Worm (Caenorhabditis elegans) whole organism, late embryonic: Measurements from ENCODE around the gene B0546.3.

ENCODE experiments used
- C08G9.2 ChIP-seq: sonication (generic microtip); optimal IDR thresholded peaks from 2 replicates; lab custom pipeline; 2016; ENCODE audit warnings: mild to moderate bottlenecking, missing genetic modification characterization, moderate library complexity, missing compliant biosample characterization
- C38D4.7 ChIP-seq: fragments of 200-800 bp; sonication (Bioruptor generic); optimal IDR thresholded peaks from 2 replicates; lab custom pipeline; 2018; ENCODE audit warnings: mild to moderate bottlenecking, missing genetic modification characterization, moderate library complexity, missing compliant biosample characterization
- F13H6.1 ChIP-seq: sonication (generic microtip); optimal IDR thresholded peaks from 2 replicates; lab custom pipeline; 2016; ENCODE audit warnings: missing genetic modification characterization, missing compliant biosample characterization
- K02D7.2 ChIP-seq: sonication (generic microtip); optimal IDR thresholded peaks from 2 replicates; lab custom pipeline; 2017; ENCODE audit warnings: mild to moderate bottlenecking, missing genetic modification characterization, missing compliant biosample characterization
- K09A11.1 ChIP-seq: sonication (generic microtip); optimal IDR thresholded peaks from 2 replicates; lab custom pipeline; 2017; ENCODE audit warnings: antibody characterized with exemption, mild to moderate bottlenecking, missing genetic modification characterization, missing compliant biosample characterization; ENCODE audit not compliant: insufficient read depth
- Y22D7AL.16 ChIP-seq: sonication (generic microtip); optimal IDR thresholded peaks from 2 replicates; lab custom pipeline; 2016; ENCODE audit warnings: missing genetic modification characterization, missing compliant biosample characterization
- ahr-1 ChIP-seq: sonication (generic microtip); optimal IDR thresholded peaks from 2 replicates; lab custom pipeline; 2016; ENCODE audit warnings: missing genetic modification characterization, missing compliant biosample characterization
- ama-1 ChIP-seq: fragments of 150-350 bp; optimal IDR thresholded peaks from 2 replicates; lab custom pipeline; 2014
- ceh-14 ChIP-seq: sonication (generic microtip); optimal IDR thresholded peaks from 2 replicates; lab custom pipeline; 2016; ENCODE audit warnings: missing genotype, missing genetic modification characterization, missing compliant biosample characterization
- ceh-18 ChIP-seq: sonication (generic microtip); optimal IDR thresholded peaks from 2 replicates; lab custom pipeline; 2016; ENCODE audit warnings: missing genetic modification characterization, missing compliant biosample characterization
- ceh-19 ChIP-seq: fragments of 200-800 bp; sonication (Bioruptor generic); optimal IDR thresholded peaks from 2 replicates; lab custom pipeline; 2018; ENCODE audit warnings: mild to moderate bottlenecking, missing genetic modification characterization, missing compliant biosample characterization
- ceh-2 ChIP-seq: sonication (generic microtip); optimal IDR thresholded peaks from 2 replicates; lab custom pipeline; 2016; ENCODE audit warnings: missing genotype, missing genetic modification characterization, missing compliant biosample characterization
- ceh-22 ChIP-seq: sonication (generic microtip); optimal IDR thresholded peaks from 2 replicates; lab custom pipeline; 2017; ENCODE audit warnings: missing biosample characterization, missing genetic modification characterization
- ceh-24 ChIP-seq: sonication (generic microtip); optimal IDR thresholded peaks from 2 replicates; lab custom pipeline; 2016; ENCODE audit warnings: mild to moderate bottlenecking, missing genetic modification characterization, missing compliant biosample characterization
- ceh-30 ChIP-seq: fragments of 150-350 bp; optimal IDR thresholded peaks from 2 replicates; lab custom pipeline; 2014; ENCODE audit warnings: missing biosample characterization, missing genetic modification characterization
- ceh-31 ChIP-seq: sonication (generic microtip); optimal IDR thresholded peaks from 2 replicates; lab custom pipeline; 2016; ENCODE audit warnings: missing genetic modification characterization, missing compliant biosample characterization
- ceh-34 ChIP-seq: sonication (generic microtip); optimal IDR thresholded peaks from 2 replicates; lab custom pipeline; 2016; ENCODE audit warnings: mild to moderate bottlenecking, missing genetic modification characterization, missing compliant biosample characterization
- ceh-48 ChIP-seq: sonication (generic microtip); optimal IDR thresholded peaks from 2 replicates; lab custom pipeline; 2016; ENCODE audit warnings: missing genetic modification characterization, inconsistent platforms, missing compliant biosample characterization
- ceh-9 ChIP-seq: sonication (generic microtip); optimal IDR thresholded peaks from 2 replicates; lab custom pipeline; 2016; ENCODE audit warnings: mild to moderate bottlenecking, missing genetic modification characterization, inconsistent platforms, missing compliant biosample characterization
- che-1 ChIP-seq: sonication (generic microtip); optimal IDR thresholded peaks from 2 replicates; lab custom pipeline; 2016; ENCODE audit warnings: mild to moderate bottlenecking, missing genetic modification characterization, missing compliant biosample characterization
- dmd-4 ChIP-seq: sonication (generic microtip); optimal IDR thresholded peaks from 2 replicates; lab custom pipeline; 2016; ENCODE audit warnings: borderline replicate concordance, missing genetic modification characterization, missing compliant biosample characterization
- elt-2 ChIP-seq: sonication (generic microtip); optimal IDR thresholded peaks from 2 replicates; lab custom pipeline; 2016; ENCODE audit warnings: missing genetic modification reagents, missing genetic modification characterization, missing compliant biosample characterization
- elt-4 ChIP-seq: sonication (generic microtip); optimal IDR thresholded peaks from 2 replicates; lab custom pipeline; 2016; ENCODE audit warnings: missing genetic modification characterization, missing compliant biosample characterization
- ets-4 ChIP-seq: sonication (generic microtip); optimal IDR thresholded peaks from 2 replicates; lab custom pipeline; 2016; ENCODE audit warnings: missing genetic modification characterization, missing compliant biosample characterization
- eyg-1 ChIP-seq: sonication (generic microtip); optimal IDR thresholded peaks from 2 replicates; lab custom pipeline; 2016; ENCODE audit warnings: missing genotype, missing genetic modification characterization, missing compliant biosample characterization
- fkh-10 ChIP-seq: fragments of 150-350 bp; optimal IDR thresholded peaks from 2 replicates; lab custom pipeline; 2014; ENCODE audit warnings: missing biosample characterization, missing genetic modification reagents, missing genetic modification characterization
- fkh-6 ChIP-seq: sonication (generic microtip); optimal IDR thresholded peaks from 2 replicates; lab custom pipeline; 2016; ENCODE audit warnings: missing genetic modification characterization, missing compliant biosample characterization
- gmeb-2 ChIP-seq: sonication (generic microtip); optimal IDR thresholded peaks from 2 replicates; lab custom pipeline; 2016; ENCODE audit warnings: missing genetic modification characterization, inconsistent platforms, missing compliant biosample characterization
- hlh-15 ChIP-seq: sonication (generic microtip); optimal IDR thresholded peaks from 2 replicates; lab custom pipeline; 2016; ENCODE audit warnings: missing genetic modification characterization, missing compliant biosample characterization
- hlh-6 ChIP-seq: sonication (generic microtip); optimal IDR thresholded peaks from 2 replicates; lab custom pipeline; 2016; ENCODE audit warnings: missing genotype, missing genetic modification characterization, missing compliant biosample characterization
- hlh-8 ChIP-seq: sonication (generic microtip); optimal IDR thresholded peaks from 2 replicates; lab custom pipeline; 2016; ENCODE audit warnings: missing genotype, missing genetic modification characterization, missing compliant biosample characterization
- lim-6 ChIP-seq: sonication (generic microtip); optimal IDR thresholded peaks from 2 replicates; lab custom pipeline; 2016; ENCODE audit warnings: missing genetic modification characterization, missing compliant biosample characterization
- lin-11 ChIP-seq: fragments of 200-800 bp; sonication (Bioruptor generic); optimal IDR thresholded peaks from 2 replicates; lab custom pipeline; 2018; ENCODE audit warnings: mild to moderate bottlenecking, missing genetic modification characterization, missing compliant biosample characterization
- madf-2 ChIP-seq: sonication (generic microtip); optimal IDR thresholded peaks from 2 replicates; lab custom pipeline; 2017; ENCODE audit warnings: missing genetic modification characterization, missing compliant biosample characterization
- nfya-1 ChIP-seq: sonication (generic microtip); optimal IDR thresholded peaks from 2 replicates; lab custom pipeline; 2017; ENCODE audit warnings: missing genetic modification characterization, mild to moderate bottlenecking, missing compliant biosample characterization, antibody characterized with exemption, moderate library complexity
- nhr-11 ChIP-seq: fragments of 150-350 bp; optimal IDR thresholded peaks from 2 replicates; lab custom pipeline; 2014; ENCODE audit warnings: missing biosample characterization, missing genetic modification characterization
- nhr-232 ChIP-seq: sonication (generic microtip); optimal IDR thresholded peaks from 2 replicates; lab custom pipeline; 2016; ENCODE audit warnings: missing genetic modification characterization, missing compliant biosample characterization
- npax-4 ChIP-seq: sonication (generic microtip); optimal IDR thresholded peaks from 2 replicates; lab custom pipeline; 2016; ENCODE audit warnings: missing genetic modification characterization, missing compliant biosample characterization
- odd-2 ChIP-seq: sonication (generic microtip); optimal IDR thresholded peaks from 2 replicates; lab custom pipeline; 2017; ENCODE audit warnings: antibody characterized with exemption, mild to moderate bottlenecking, missing genetic modification characterization, missing compliant biosample characterization
- pax-1 ChIP-seq: fragments of 150-350 bp; optimal IDR thresholded peaks from 2 replicates; lab custom pipeline; 2014; ENCODE audit warnings: missing biosample characterization, missing genetic modification characterization
- pha-2 ChIP-seq: sonication (generic microtip); optimal IDR thresholded peaks from 2 replicates; lab custom pipeline; 2017; ENCODE audit warnings: mild to moderate bottlenecking, missing genetic modification characterization, missing compliant biosample characterization
- pha-4 ChIP-seq: fragments of 150-350 bp; optimal IDR thresholded peaks from 2 replicates; lab custom pipeline; 2018; ENCODE audit warnings: missing biosample characterization, missing genetic modification reagents, missing genetic modification characterization
- pqm-1 ChIP-seq: sonication (generic microtip); optimal IDR thresholded peaks from 2 replicates; lab custom pipeline; 2016; ENCODE audit warnings: missing genetic modification characterization, missing compliant biosample characterization
- ref-2 ChIP-seq: sonication (generic microtip); optimal IDR thresholded peaks from 2 replicates; lab custom pipeline; 2016; ENCODE audit warnings: missing genetic modification characterization, missing compliant biosample characterization
- rnt-1 ChIP-seq: sonication (generic microtip); optimal IDR thresholded peaks from 2 replicates; lab custom pipeline; 2016; ENCODE audit warnings: missing genetic modification characterization, missing compliant biosample characterization
- sdc-2 ChIP-seq: sonication (generic microtip); optimal IDR thresholded peaks from 2 replicates; lab custom pipeline; 2016; ENCODE audit warnings: missing genotype, missing genetic modification characterization, missing compliant biosample characterization
- sox-2 ChIP-seq: fragments of 200-800 bp; sonication (Bioruptor generic); IDR thresholded peaks from 2 replicates; pipeline ENCODE4 v1.3.6; 2022; ENCODE audit warnings: missing genetic modification reagents, missing genetic modification characterization, missing compliant biosample characterization
- sox-4 ChIP-seq: sonication (generic microtip); optimal IDR thresholded peaks from 2 replicates; lab custom pipeline; 2017; ENCODE audit warnings: mild to moderate bottlenecking, missing genetic modification characterization, inconsistent platforms, missing compliant biosample characterization
- syd-9 ChIP-seq: sonication (generic microtip); optimal IDR thresholded peaks from 2 replicates; lab custom pipeline; 2016; ENCODE audit warnings: mild to moderate bottlenecking, missing genetic modification characterization, moderate library complexity, missing compliant biosample characterization
- tbx-2 ChIP-seq: sonication (generic microtip); optimal IDR thresholded peaks from 2 replicates; lab custom pipeline; 2016; ENCODE audit warnings: missing genetic modification characterization, missing compliant biosample characterization
- tbx-7 ChIP-seq: sonication (generic microtip); optimal IDR thresholded peaks from 2 replicates; lab custom pipeline; 2016; ENCODE audit warnings: missing genotype, missing genetic modification characterization, missing compliant biosample characterization
- ttx-3 ChIP-seq: sonication (generic microtip); optimal IDR thresholded peaks from 2 replicates; lab custom pipeline; 2016; ENCODE audit warnings: missing genetic modification reagents, missing genetic modification characterization, missing compliant biosample characterization
- unc-42 ChIP-seq: sonication (generic microtip); optimal IDR thresholded peaks from 2 replicates; lab custom pipeline; 2016; ENCODE audit warnings: missing genotype, missing genetic modification characterization, missing compliant biosample characterization
- unc-86 ChIP-seq: sonication (generic microtip); optimal IDR thresholded peaks from 2 replicates; lab custom pipeline; 2016; ENCODE audit warnings: missing genetic modification characterization, missing compliant biosample characterization
- zip-5 ChIP-seq: sonication (generic microtip); optimal IDR thresholded peaks from 2 replicates; lab custom pipeline; 2016; ENCODE audit warnings: missing genetic modification characterization, missing compliant biosample characterization
- ztf-16 ChIP-seq: sonication (generic microtip); optimal IDR thresholded peaks from 2 replicates; lab custom pipeline; 2017; ENCODE audit warnings: missing genetic modification characterization, missing compliant biosample characterization

The B0546.3 gene

DNA sequence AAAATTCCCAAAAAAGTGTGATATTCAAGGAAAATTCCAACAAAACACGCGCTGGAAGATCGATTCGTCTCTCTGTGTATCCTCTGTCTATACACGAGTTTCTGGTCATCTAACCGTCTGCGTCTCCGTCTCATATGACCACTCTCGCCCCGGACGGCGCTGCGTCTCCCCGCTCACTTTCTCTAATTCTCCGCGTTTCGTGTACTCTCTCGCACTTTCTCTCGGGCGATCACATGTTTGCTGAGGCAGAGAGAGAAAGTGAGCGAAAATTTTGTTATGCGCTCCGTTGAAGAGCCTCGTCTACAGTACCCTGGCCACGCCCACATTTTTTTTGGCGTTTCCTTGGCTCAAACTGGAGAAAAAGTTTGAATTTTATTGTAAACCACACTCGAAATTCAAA is 2.0 kb upstream of the B0546.3 start:
- TF ChIP-seq ceh-24 (tag; lab: Kevin White, UChicago) (no peak), ama-1 (lab: Kevin White, UChicago) (no peak), nfya-1 (tag; lab: Kevin White, UChicago) (peak; percentile 85), ahr-1 (tag; lab: Kevin White, UChicago) (no peak), lin-11 (tag; lab: Kevin White, UChicago) (no peak), ceh-9 (no peak), pqm-1 (peak; percentile 5), C38D4.7 (GFP tag; lab: Kevin White, UChicago) (no peak), lim-6 (tag; lab: Kevin White, UChicago) (no peak), ceh-2 (tag; lab: Kevin White, UChicago) (peak; percentile 44), pax-1 (no peak), eyg-1 (tag; lab: Kevin White, UChicago) (no peak), hlh-6 (tag; lab: Kevin White, UChicago) (no peak), rnt-1 (tag; lab: Kevin White, UChicago) (peak; percentile 65), ceh-30 (tag; lab: Kevin White, UChicago) (no peak), npax-4 (tag; lab: Kevin White, UChicago) (no peak), ceh-31 (tag; lab: Kevin White, UChicago) (peak; percentile 78), tbx-7 (tag; lab: Kevin White, UChicago) (no peak), ceh-14 (no peak), che-1 (no peak), elt-4 (tag; lab: Kevin White, UChicago) (no peak), elt-2 (no peak), ztf-16 (tag; lab: Kevin White, UChicago) (no peak), syd-9 (tag; lab: Kevin White, UChicago) (no peak), ceh-22 (no peak), fkh-6 (tag; lab: Kevin White, UChicago) (no peak), C08G9.2 (tag; lab: Kevin White, UChicago) (peak; percentile 37), ceh-18 (tag; lab: Kevin White, UChicago) (peak; percentile 77), ceh-48 (tag; lab: Kevin White, UChicago) (peak; percentile 10), pha-4 (tag; lab: Kevin White, UChicago) (no peak), ceh-19 (GFP tag; lab: Kevin White, UChicago) (no peak), K09A11.1 (tag; lab: Kevin White, UChicago) (no peak), fkh-10 (GFP tag; lab: Kevin White, UChicago) (no peak), hlh-15 (tag; lab: Kevin White, UChicago) (no peak), sox-4 (no peak), nhr-232 (tag; lab: Kevin White, UChicago) (no peak), F13H6.1 (no peak), tbx-2 (tag; lab: Kevin White, UChicago) (peak; percentile 56), sdc-2 (tag; lab: Kevin White, UChicago) (no peak), Y22D7AL.16 (tag; lab: Kevin White, UChicago) (no peak), ref-2 (tag; lab: Kevin White, UChicago) (no peak), ceh-34 (tag; lab: Kevin White, UChicago) (peak; percentile 79), sox-2 (GFP tag; lab: Robert Waterston, UW) (no peak), pha-2 (tag; lab: Kevin White, UChicago) (no peak), K02D7.2 (tag; lab: Kevin White, UChicago) (no peak), zip-5 (tag; lab: Kevin White, UChicago) (no peak), gmeb-2 (tag; lab: Kevin White, UChicago) (no peak), nhr-11 (tag; lab: Kevin White, UChicago) (no peak), unc-86 (tag; lab: Kevin White, UChicago) (no peak), odd-2 (no peak), ets-4 (tag; lab: Kevin White, UChicago) (no peak), hlh-8 (tag; lab: Kevin White, UChicago) (peak; percentile 43), madf-2 (tag; lab: Kevin White, UChicago) (no peak), ttx-3 (tag; lab: Kevin White, UChicago) (no peak), dmd-4 (tag; lab: Kevin White, UChicago) (no peak), unc-42 (tag; lab: Kevin White, UChicago) (peak; percentile 88)
